Fruit fly (Drosophila melanogaster) whole organism, embryonic: ENCODE data around the gene Prosbeta2.
A peak's percentile ranks its signal among the peaks of the same experiment; 100 is the strongest.

ENCODE experiments used
- Bteb2 ChIP-seq: fragments of 200-800 bp; sonication (Bioruptor generic); optimal IDR thresholded peaks from 2 replicates; lab custom pipeline; 2016; ENCODE audit warnings: missing biosample characterization, missing genetic modification characterization
- C15 ChIP-seq: fragments of 200-800 bp; sonication (Bioruptor generic); IDR thresholded peaks from 3 replicates; pipeline ENCODE4 v1.3.6; 2022; ENCODE audit warnings: missing biosample characterization, missing genetic modification characterization
- CG1024 ChIP-seq: fragments of 200-800 bp; sonication (Bioruptor generic); IDR thresholded peaks from 2 replicates; pipeline ENCODE4 v1.3.6; 2022; ENCODE audit warnings: missing biosample characterization, missing genetic modification characterization
- CG11085 ChIP-seq: fragments of 200-800 bp; sonication (Bioruptor generic); IDR thresholded peaks from 2 replicates; pipeline ENCODE4 v1.3.6; 2022; ENCODE audit warnings: missing biosample characterization, missing genetic modification characterization
- CG11247 ChIP-seq: fragments of 200-800 bp; sonication (Bioruptor generic); IDR thresholded peaks from 2 replicates; pipeline ENCODE4 v1.3.6; 2022; ENCODE audit warnings: missing biosample characterization, missing genetic modification characterization
- CG11398 ChIP-seq: fragments of 200-800 bp; sonication (Bioruptor generic); optimal IDR thresholded peaks from 2 replicates; lab custom pipeline; 2016; ENCODE audit warnings: missing biosample characterization, missing genetic modification characterization
- CG12659 ChIP-seq: fragments of 200-800 bp; sonication (Bioruptor generic); optimal IDR thresholded peaks from 3 replicates; lab custom pipeline; 2017; ENCODE audit warnings: mild to moderate bottlenecking, missing biosample characterization, missing genetic modification reagents, missing genetic modification characterization
- CG14667 ChIP-seq: fragments of 200-800 bp; sonication (Bioruptor generic); IDR thresholded peaks from 2 replicates; pipeline ENCODE4 v1.3.6; 2022; ENCODE audit warnings: missing biosample characterization, missing genetic modification characterization
- CG15269 ChIP-seq: fragments of 200-800 bp; sonication (Bioruptor generic); optimal IDR thresholded peaks from 2 replicates; lab custom pipeline; 2018; ENCODE audit warnings: missing biosample characterization, mild to moderate bottlenecking, missing genetic modification characterization, moderate library complexity
- CG1529 ChIP-seq: fragments of 200-800 bp; sonication (Bioruptor generic); optimal IDR thresholded peaks from 3 replicates; lab custom pipeline; 2018; ENCODE audit warnings: missing biosample characterization, missing genetic modification characterization
- CG1792 ChIP-seq: fragments of 200-800 bp; sonication (Bioruptor generic); optimal IDR thresholded peaks from 2 replicates; lab custom pipeline; 2016; ENCODE audit warnings: missing biosample characterization, missing genetic modification characterization
- CG18619 ChIP-seq: fragments of 200-800 bp; sonication (Bioruptor generic); optimal IDR thresholded peaks from 3 replicates; lab custom pipeline; 2017; ENCODE audit warnings: missing biosample characterization, mild to moderate bottlenecking, missing genetic modification characterization
- CG3065 ChIP-seq: fragments of 200-800 bp; sonication (Bioruptor generic); optimal IDR thresholded peaks from 2 replicates; lab custom pipeline; 2016; ENCODE audit warnings: missing biosample characterization, missing genetic modification characterization
- CG7271 ChIP-seq: fragments of 200-800 bp; sonication (Bioruptor generic); optimal IDR thresholded peaks from 2 replicates; lab custom pipeline; 2018; ENCODE audit warnings: missing biosample characterization, mild to moderate bottlenecking, missing genetic modification characterization, moderate library complexity
- CG8765 ChIP-seq: fragments of 200-800 bp; sonication (Bioruptor generic); IDR thresholded peaks from 2 replicates; pipeline ENCODE4 v1.3.6; 2022; ENCODE audit warnings: missing biosample characterization, missing genetic modification characterization
- D19B ChIP-seq: fragments of 200-800 bp; sonication (Bioruptor generic); optimal IDR thresholded peaks from 2 replicates; lab custom pipeline; 2017; ENCODE audit warnings: missing biosample characterization, mild to moderate bottlenecking, missing genetic modification characterization
- Dad ChIP-seq: fragments of 200-800 bp; sonication (Bioruptor generic); optimal IDR thresholded peaks from 3 replicates; lab custom pipeline; 2016; ENCODE audit warnings: missing biosample characterization, missing genetic modification characterization
- E2f1 ChIP-seq: fragments of 200-800 bp; sonication (Bioruptor generic); IDR thresholded peaks from 2 replicates; pipeline ENCODE4 v1.3.6; 2022; ENCODE audit warnings: missing biosample characterization, missing genetic modification characterization
- Elba2 ChIP-seq: fragments of 200-800 bp; sonication (Bioruptor generic); optimal IDR thresholded peaks from 3 replicates; lab custom pipeline; 2016; ENCODE audit warnings: missing biosample characterization, missing genetic modification characterization
- Fer3 ChIP-seq: fragments of 200-800 bp; sonication (Bioruptor generic); optimal IDR thresholded peaks from 2 replicates; lab custom pipeline; 2018; ENCODE audit warnings: missing biosample characterization, mild to moderate bottlenecking, missing genetic modification characterization, moderate library complexity
- Gsc ChIP-seq: fragments of 200-800 bp; sonication (Bioruptor generic); IDR thresholded peaks from 2 replicates; pipeline ENCODE4 v1.3.6; 2022; ENCODE audit warnings: missing biosample characterization, missing genetic modification characterization
- HmgD ChIP-seq: fragments of 200-800 bp; sonication (Bioruptor generic); optimal IDR thresholded peaks from 3 replicates; lab custom pipeline; 2016; ENCODE audit warnings: missing biosample characterization, missing genetic modification characterization
- Oaz ChIP-seq: fragments of 200-800 bp; sonication (Bioruptor generic); IDR thresholded peaks from 2 replicates; pipeline ENCODE4 v1.3.6; 2022; ENCODE audit warnings: missing biosample characterization, missing genetic modification characterization
- Pdp1 ChIP-seq, 2 experiments: fragments of 200-800 bp; sonication (Bioruptor generic); optimal IDR thresholded peaks; 3 replicates each; lab custom pipeline; 2016; ENCODE audit warnings: missing biosample characterization in 2 of 2, missing genetic modification characterization in 2 of 2, mild to moderate bottlenecking in 1 of 2, moderate library complexity in 1 of 2
- Poxn ChIP-seq: fragments of 200-800 bp; sonication (Bioruptor generic); IDR thresholded peaks from 2 replicates; pipeline ENCODE4 v1.3.6; 2022; ENCODE audit warnings: missing biosample characterization, missing genetic modification characterization
- Rfx ChIP-seq: fragments of 200-800 bp; sonication (Bioruptor generic); IDR thresholded peaks from 2 replicates; pipeline ENCODE4 v1.3.6; 2022; ENCODE audit warnings: missing biosample characterization, missing genetic modification characterization
- ac ChIP-seq: fragments of 200-800 bp; sonication (Bioruptor generic); optimal IDR thresholded peaks from 3 replicates; lab custom pipeline; 2017; ENCODE audit warnings: missing biosample characterization, mild to moderate bottlenecking, missing genetic modification characterization
- bab2 ChIP-seq: fragments of 200-800 bp; sonication (Bioruptor generic); optimal IDR thresholded peaks from 2 replicates; lab custom pipeline; 2016; ENCODE audit warnings: missing biosample characterization, missing genetic modification characterization
- bsh ChIP-seq, 2 experiments: fragments of 200-800 bp; sonication (Bioruptor generic); optimal IDR thresholded peaks; 2 replicates each; lab custom pipeline; 2017 to 2018; ENCODE audit warnings: mild to moderate bottlenecking in 2 of 2, missing biosample characterization in 2 of 2, missing genetic modification characterization in 2 of 2, moderate library complexity in 1 of 2
- cg ChIP-seq: fragments of 200-800 bp; sonication (Bioruptor generic); optimal IDR thresholded peaks from 3 replicates; lab custom pipeline; 2019; ENCODE audit warnings: missing biosample characterization, mild to moderate bottlenecking, missing genetic modification characterization, moderate library complexity
- emc ChIP-seq: fragments of 200-800 bp; sonication (Bioruptor generic); optimal IDR thresholded peaks from 2 replicates; lab custom pipeline; 2016; ENCODE audit warnings: missing biosample characterization, missing genetic modification characterization
- esg ChIP-seq: fragments of 200-800 bp; sonication (Bioruptor generic); conservative IDR thresholded peaks from 2 replicates; pipeline ENCODE4 v1.3.6; 2022; ENCODE audit warnings: missing biosample characterization, missing genetic modification characterization
- fd64A ChIP-seq: fragments of 200-800 bp; sonication (Bioruptor generic); optimal IDR thresholded peaks from 3 replicates; lab custom pipeline; 2018; ENCODE audit warnings: missing biosample characterization, mild to moderate bottlenecking, missing genetic modification characterization
- fru ChIP-seq: fragments of >200 bp; optimal IDR thresholded peaks from 2 replicates; lab custom pipeline; 2017
- grn ChIP-seq: fragments of 200-800 bp; sonication (Bioruptor generic); optimal IDR thresholded peaks from 3 replicates; lab custom pipeline; 2017; ENCODE audit warnings: missing biosample characterization, missing genetic modification characterization
- mam ChIP-seq: fragments of 200-800 bp; sonication (Bioruptor generic); optimal IDR thresholded peaks from 3 replicates; lab custom pipeline; 2016; ENCODE audit warnings: missing biosample characterization, missing genetic modification characterization
- onecut ChIP-seq: fragments of 200-800 bp; sonication (Bioruptor generic); IDR thresholded peaks from 2 replicates; pipeline ENCODE4 v1.3.6; 2022; ENCODE audit warnings: missing biosample characterization, missing genetic modification characterization
- org-1 ChIP-seq: fragments of 200-800 bp; sonication (Bioruptor generic); optimal IDR thresholded peaks from 2 replicates; lab custom pipeline; 2017; ENCODE audit warnings: missing biosample characterization, missing genetic modification characterization
- pfk ChIP-seq: fragments of 200-800 bp; sonication (Bioruptor generic); optimal IDR thresholded peaks from 2 replicates; lab custom pipeline; 2018; ENCODE audit warnings: missing biosample characterization, mild to moderate bottlenecking, missing genetic modification characterization, moderate library complexity
- phol ChIP-seq: fragments of 200-800 bp; sonication (Bioruptor generic); optimal IDR thresholded peaks from 3 replicates; lab custom pipeline; 2018; ENCODE audit warnings: missing biosample characterization, mild to moderate bottlenecking, missing genetic modification characterization, moderate library complexity
- pum ChIP-seq: fragments of 200-800 bp; sonication (Bioruptor generic); optimal IDR thresholded peaks from 2 replicates; lab custom pipeline; 2016; ENCODE audit warnings: missing biosample characterization, missing genetic modification characterization
- ranshi ChIP-seq: fragments of 200-800 bp; sonication (Bioruptor generic); IDR thresholded peaks from 2 replicates; pipeline ENCODE4 v1.3.6; 2022; ENCODE audit warnings: missing biosample characterization, missing genetic modification characterization
- shn ChIP-seq: fragments of 200-800 bp; sonication (Bioruptor generic); optimal IDR thresholded peaks from 3 replicates; lab custom pipeline; 2016; ENCODE audit warnings: missing biosample characterization, missing genetic modification characterization
- ssp ChIP-seq: fragments of 200-800 bp; sonication (Bioruptor generic); IDR thresholded peaks from 2 replicates; pipeline ENCODE4 v1.3.6; 2022; ENCODE audit warnings: missing biosample characterization, missing genetic modification characterization
- tio ChIP-seq: fragments of 200-800 bp; sonication (Bioruptor generic); optimal IDR thresholded peaks from 2 replicates; lab custom pipeline; 2017; ENCODE audit warnings: missing biosample characterization, missing genetic modification characterization, inconsistent platforms
- usp ChIP-seq: fragments of >200 bp; optimal IDR thresholded peaks from 2 replicates; lab custom pipeline; 2017; ENCODE audit warnings: missing biosample characterization, missing genetic modification characterization
- wek ChIP-seq: fragments of 200-800 bp; sonication (Bioruptor generic); optimal IDR thresholded peaks from 3 replicates; lab custom pipeline; 2018; ENCODE audit warnings: missing biosample characterization, mild to moderate bottlenecking, missing genetic modification characterization, moderate library complexity

Prosbeta2 gene

DNA sequence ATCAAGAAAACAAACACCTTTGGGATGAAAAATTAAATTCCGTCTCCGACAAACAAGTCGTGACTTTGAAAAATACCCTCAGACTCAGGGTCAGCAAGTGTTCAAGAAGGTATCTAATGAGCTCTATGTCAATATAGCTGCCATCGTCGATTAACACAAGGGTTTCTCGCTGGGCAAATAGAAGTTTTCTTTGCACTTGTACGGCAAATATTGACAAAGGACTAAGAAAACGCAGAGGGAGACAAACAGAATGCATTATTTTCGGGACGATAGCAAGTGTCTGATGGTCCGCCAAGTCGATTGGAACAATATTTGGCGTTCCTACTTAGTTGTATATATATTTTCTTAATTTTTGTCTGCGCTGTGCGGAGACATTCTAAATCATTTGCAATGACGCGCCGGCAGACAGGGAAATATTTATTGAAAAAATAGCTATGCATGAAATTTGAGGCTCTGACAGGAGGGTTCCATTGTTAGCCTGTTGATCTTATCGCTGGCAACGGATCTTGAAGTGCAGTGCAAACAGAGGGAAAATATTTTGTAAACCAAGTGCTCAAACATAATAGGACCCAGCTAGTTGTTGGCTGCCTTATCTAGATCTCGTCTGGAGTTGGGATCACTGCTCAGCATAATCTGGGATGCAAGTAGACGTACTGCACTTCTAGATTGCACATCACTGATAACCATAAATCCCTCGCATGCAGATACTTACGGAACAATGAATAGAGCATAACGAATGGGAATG is 43.3 kb upstream of the Prosbeta2 start (continued):
- no peak for TF ChIP-seq C15 (GFP tag; lab: Robert Waterston, UW)
- TF ChIP-seq bab2 (GFP tag; lab: Kevin White, UChicago) = no peak
- TF ChIP-seq CG8765 = no peak
- no peak for TF ChIP-seq Dad (GFP tag; lab: Kevin White, UChicago)
- TF ChIP-seq bsh (GFP tag; optimal IDR thresholded peaks at IDR 0.05; lab: Kevin White, UChicago) = no peak
- TF ChIP-seq pfk (GFP tag; lab: Kevin White, UChicago) = peak; percentile 9
- TF ChIP-seq fru (lab: Kevin White, UChicago) = no peak
- TF ChIP-seq Bteb2 (GFP tag; lab: Kevin White, UChicago) = no peak
- TF ChIP-seq CG15269 = no peak
- no peak for TF ChIP-seq ranshi (GFP tag; lab: Robert Waterston, UW)
- peak; percentile 46 for TF ChIP-seq org-1
- no peak for TF ChIP-seq esg (GFP tag; lab: Robert Waterston, UW)
- TF ChIP-seq grn (GFP tag; lab: Kevin White, UChicago) = peak; percentile 88
- peak; percentile 39; the same call in 1 of the 2 replicates for TF ChIP-seq onecut
- no peak for TF ChIP-seq CG3065
- no peak for TF ChIP-seq ssp (GFP tag; lab: Robert Waterston, UW)
- TF ChIP-seq mam (GFP tag; lab: Kevin White, UChicago) = no peak
- no peak for TF ChIP-seq CG1024 (GFP tag; lab: Robert Waterston, UW)
- TF ChIP-seq shn (GFP tag; lab: Kevin White, UChicago) = no peak
- peak; percentile 24 for TF ChIP-seq tio (GFP tag; lab: Kevin White, UChicago)
- no peak for TF ChIP-seq CG1529 (GFP tag; lab: Kevin White, UChicago)
- no peak for TF ChIP-seq Rfx (GFP tag; lab: Robert Waterston, UW)
- TF ChIP-seq Poxn (GFP tag; lab: Robert Waterston, UW) = no peak
- no peak for TF ChIP-seq pum (GFP tag; lab: Kevin White, UChicago)
- TF ChIP-seq E2f1 = no peak
- TF ChIP-seq CG11398 (GFP tag; lab: Kevin White, UChicago) = peak; percentile 51
- TF ChIP-seq Gsc (GFP tag; lab: Robert Waterston, UW) = no peak
- TF ChIP-seq fd64A (GFP tag; lab: Kevin White, UChicago) = no peak
- peak; percentile 16 for TF ChIP-seq CG18619
- no peak for TF ChIP-seq CG14667 (GFP tag; lab: Robert Waterston, UW)
- TF ChIP-seq cg (GFP tag; lab: Kevin White, UChicago) = no peak
- peak; percentile 92 for TF ChIP-seq CG7271 (tag; lab: Kevin White, UChicago)
- no peak for TF ChIP-seq CG11085 (GFP tag; lab: Robert Waterston, UW)
- TF ChIP-seq CG12659 (GFP tag; lab: Kevin White, UChicago) = no peak
- TF ChIP-seq D19B (GFP tag; lab: Kevin White, UChicago) = no peak
- no peak for TF ChIP-seq Oaz (GFP tag; lab: Robert Waterston, UW)
- no peak for TF ChIP-seq CG11247 (GFP tag; lab: Robert Waterston, UW)
- TF ChIP-seq Elba2 (GFP tag; lab: Kevin White, UChicago) = peak; percentile 8
- peak; percentile 32 for TF ChIP-seq wek (GFP tag; lab: Kevin White, UChicago)
- no peak for TF ChIP-seq phol (tag; lab: Kevin White, UChicago)
- no peak for TF ChIP-seq emc (GFP tag; lab: Kevin White, UChicago)
- no peak for TF ChIP-seq usp (GFP tag; lab: Kevin White, UChicago)
- TF ChIP-seq ac = peak; percentile 98
- no peak for TF ChIP-seq Fer3
- peak; percentile 2 for TF ChIP-seq CG1792 (GFP tag; lab: Kevin White, UChicago)
- no peak for TF ChIP-seq HmgD (GFP tag; lab: Kevin White, UChicago)
- TF ChIP-seq Pdp1 (GFP tag; optimal IDR thresholded peaks at IDR 0.05; lab: Kevin White, UChicago) = peak in 1 of 2 experiments; percentile 39
